Fruit fly (Drosophila melanogaster) whole organism, embryonic: ENCODE data around the gene Spc105R.

Experiments
- ATbp ChIP-seq: fragments of 200-800 bp; sonication (Bioruptor generic); optimal IDR thresholded peaks from 2 replicates; lab custom pipeline; 2017; ENCODE audit warnings: missing biosample characterization, mild to moderate bottlenecking, missing genetic modification characterization, missing genetic modification reagents
- CG10654 ChIP-seq: fragments of 200-800 bp; sonication (Bioruptor generic); optimal IDR thresholded peaks from 2 replicates; lab custom pipeline; 2016; ENCODE audit warnings: missing biosample characterization, missing genetic modification characterization
- CG10959 ChIP-seq: fragments of 200-800 bp; sonication (Bioruptor generic); IDR thresholded peaks from 2 replicates; pipeline ENCODE4 v1.3.6; 2022; ENCODE audit warnings: missing biosample characterization, missing genetic modification characterization
- CG13624 ChIP-seq: fragments of 200-800 bp; sonication (Bioruptor generic); optimal IDR thresholded peaks from 2 replicates; lab custom pipeline; 2016; ENCODE audit warnings: missing biosample characterization, missing genetic modification characterization
- CG13775 ChIP-seq: fragments of 200-800 bp; sonication (Bioruptor generic); optimal IDR thresholded peaks from 3 replicates; lab custom pipeline; 2017; ENCODE audit warnings: missing biosample characterization, mild to moderate bottlenecking, missing genetic modification characterization
- CG1529 ChIP-seq: fragments of 200-800 bp; sonication (Bioruptor generic); optimal IDR thresholded peaks from 3 replicates; lab custom pipeline; 2018; ENCODE audit warnings: missing biosample characterization, missing genetic modification characterization
- CG15601 ChIP-seq: fragments of 200-800 bp; sonication (Bioruptor generic); optimal IDR thresholded peaks from 3 replicates; lab custom pipeline; 2019; ENCODE audit warnings: missing biosample characterization, mild to moderate bottlenecking, missing genetic modification characterization, moderate library complexity
- CG1603 ChIP-seq: fragments of 200-800 bp; sonication (Bioruptor generic); optimal IDR thresholded peaks from 2 replicates; lab custom pipeline; 2019; ENCODE audit warnings: missing biosample characterization, mild to moderate bottlenecking, missing genetic modification characterization, moderate library complexity
- CG16813 ChIP-seq: fragments of 200-800 bp; sonication (Bioruptor generic); IDR thresholded peaks from 3 replicates; pipeline ENCODE4 v1.3.6; 2022; ENCODE audit warnings: missing biosample characterization, missing genetic modification characterization; ENCODE audit not compliant: partially characterized antibody
- CG17829 ChIP-seq: fragments of 200-800 bp; optimal IDR thresholded peaks from 2 replicates; lab custom pipeline; 2019; ENCODE audit warnings: missing biosample characterization, mild to moderate bottlenecking, missing genetic modification characterization, moderate library complexity
- CG1792 ChIP-seq: fragments of 200-800 bp; sonication (Bioruptor generic); optimal IDR thresholded peaks from 2 replicates; lab custom pipeline; 2016; ENCODE audit warnings: missing biosample characterization, missing genetic modification characterization
- CG30403 ChIP-seq: fragments of 200-800 bp; sonication (Bioruptor generic); optimal IDR thresholded peaks from 3 replicates; lab custom pipeline; 2016; ENCODE audit warnings: missing biosample characterization, missing genetic modification characterization
- CG31224 ChIP-seq: fragments of 200-800 bp; sonication (Bioruptor generic); IDR thresholded peaks from 2 replicates; pipeline ENCODE4 v1.3.6; 2022; ENCODE audit warnings: missing biosample characterization, missing genetic modification characterization
- CG31441 ChIP-seq: fragments of 200-800 bp; sonication (Bioruptor generic); IDR thresholded peaks from 2 replicates; pipeline ENCODE4 v1.3.6; 2022; ENCODE audit warnings: missing biosample characterization, missing genetic modification characterization
- CG4360 ChIP-seq: fragments of 200-800 bp; sonication (Bioruptor generic); IDR thresholded peaks from 2 replicates; pipeline ENCODE4 v1.3.6; 2022; ENCODE audit warnings: missing biosample characterization, missing genetic modification characterization
- CG43689 ChIP-seq: fragments of 200-800 bp; sonication (Bioruptor generic); IDR thresholded peaks from 2 replicates; pipeline ENCODE4 v1.3.6; 2022; ENCODE audit warnings: missing biosample characterization, missing genetic modification characterization
- CG4404 ChIP-seq: fragments of 200-800 bp; sonication (Bioruptor generic); IDR thresholded peaks from 2 replicates; pipeline ENCODE4 v1.3.6; 2022; ENCODE audit warnings: missing biosample characterization, missing genetic modification characterization
- CG4820 ChIP-seq: fragments of 200-800 bp; sonication (Bioruptor generic); optimal IDR thresholded peaks from 3 replicates; lab custom pipeline; 2016; ENCODE audit warnings: missing biosample characterization, missing genetic modification characterization
- CG7271 ChIP-seq: fragments of 200-800 bp; sonication (Bioruptor generic); optimal IDR thresholded peaks from 2 replicates; lab custom pipeline; 2018; ENCODE audit warnings: missing biosample characterization, mild to moderate bottlenecking, missing genetic modification characterization, moderate library complexity
- CG7556 ChIP-seq: fragments of 200-800 bp; sonication (Bioruptor generic); optimal IDR thresholded peaks from 2 replicates; lab custom pipeline; 2017; ENCODE audit warnings: missing biosample characterization, mild to moderate bottlenecking, missing genetic modification characterization
- CG7839 ChIP-seq: fragments of 200-800 bp; sonication (Bioruptor generic); optimal IDR thresholded peaks from 3 replicates; lab custom pipeline; 2018; ENCODE audit warnings: missing biosample characterization, mild to moderate bottlenecking, missing genetic modification characterization, moderate library complexity
- CG7987 ChIP-seq: fragments of 200-800 bp; sonication (Bioruptor generic); optimal IDR thresholded peaks from 2 replicates; lab custom pipeline; 2018; ENCODE audit warnings: missing biosample characterization, mild to moderate bottlenecking, missing genetic modification characterization, moderate library complexity
- CG8478 ChIP-seq: fragments of >200 bp; optimal IDR thresholded peaks from 2 replicates; lab custom pipeline; 2018
- CG8944 ChIP-seq: fragments of 200-800 bp; sonication (Bioruptor generic); optimal IDR thresholded peaks from 3 replicates; lab custom pipeline; 2016; ENCODE audit warnings: missing biosample characterization, missing genetic modification characterization
- CHES-1-like ChIP-seq: fragments of 200-800 bp; sonication (Bioruptor generic); optimal IDR thresholded peaks from 2 replicates; lab custom pipeline; 2016; ENCODE audit warnings: missing biosample characterization, missing genetic modification characterization
- Dip2 ChIP-seq: fragments of 200-800 bp; sonication (Bioruptor generic); IDR thresholded peaks from 2 replicates; pipeline ENCODE4 v1.3.6; 2022; ENCODE audit warnings: missing biosample characterization, missing genetic modification characterization
- E2f2 ChIP-seq: fragments of 200-800 bp; sonication (Bioruptor generic); IDR thresholded peaks from 2 replicates; pipeline ENCODE4 v1.3.6; 2022; ENCODE audit warnings: missing biosample characterization, missing genetic modification characterization
- Elba2 ChIP-seq: fragments of 200-800 bp; sonication (Bioruptor generic); optimal IDR thresholded peaks from 3 replicates; lab custom pipeline; 2016; ENCODE audit warnings: missing biosample characterization, missing genetic modification characterization
- Fer1 ChIP-seq: fragments of 200-800 bp; sonication (Bioruptor generic); optimal IDR thresholded peaks from 2 replicates; lab custom pipeline; 2017; ENCODE audit warnings: missing biosample characterization, mild to moderate bottlenecking, missing genetic modification characterization
- Hsf ChIP-seq: fragments of 200-800 bp; sonication (Bioruptor generic); optimal IDR thresholded peaks from 3 replicates; lab custom pipeline; 2016; ENCODE audit warnings: missing biosample characterization, missing genetic modification characterization
- Neu2 ChIP-seq: fragments of 200-800 bp; sonication (Bioruptor generic); optimal IDR thresholded peaks from 3 replicates; lab custom pipeline; 2016; ENCODE audit warnings: missing biosample characterization, missing genetic modification characterization, borderline replicate concordance
- Oli ChIP-seq: fragments of 200-800 bp; sonication (Bioruptor generic); optimal IDR thresholded peaks from 2 replicates; lab custom pipeline; 2018; ENCODE audit warnings: missing biosample characterization, mild to moderate bottlenecking, missing genetic modification characterization, moderate library complexity
- Pdp1 ChIP-seq, 2 experiments: fragments of 200-800 bp; sonication (Bioruptor generic); optimal IDR thresholded peaks; 3 replicates each; lab custom pipeline; 2016; ENCODE audit warnings: missing biosample characterization in 2 of 2, missing genetic modification characterization in 2 of 2, mild to moderate bottlenecking in 1 of 2, moderate library complexity in 1 of 2
- Rfx ChIP-seq: fragments of 200-800 bp; sonication (Bioruptor generic); IDR thresholded peaks from 2 replicates; pipeline ENCODE4 v1.3.6; 2022; ENCODE audit warnings: missing biosample characterization, missing genetic modification characterization
- Rx ChIP-seq: fragments of 200-800 bp; sonication (Bioruptor generic); IDR thresholded peaks from 2 replicates; pipeline ENCODE4 v1.3.6; 2022; ENCODE audit warnings: missing biosample characterization, missing genetic modification characterization
- Trl ChIP-seq, 3 experiments: fragments of >200 bp in 2 of 3; fragments of 200-800 bp in 1 of 3; sonication (Bioruptor generic) in 1 of 3; optimal IDR thresholded peaks; 2 replicates in 1 of 3; 3 replicates in 2 of 3; lab custom pipeline; 2016 to 2017; ENCODE audit warnings: missing biosample characterization in 1 of 3, missing genetic modification characterization in 1 of 3
- Usf ChIP-seq: fragments of 200-800 bp; sonication (Bioruptor generic); optimal IDR thresholded peaks from 2 replicates; lab custom pipeline; 2017; ENCODE audit warnings: missing genotype, missing biosample characterization, missing genetic modification characterization
- ara ChIP-seq: fragments of 200-800 bp; sonication (Bioruptor generic); IDR thresholded peaks from 2 replicates; pipeline ENCODE4 v1.3.6; 2022; ENCODE audit warnings: missing biosample characterization, missing genetic modification characterization
- az2 ChIP-seq: fragments of 200-800 bp; sonication (Bioruptor generic); optimal IDR thresholded peaks from 3 replicates; lab custom pipeline; 2016; ENCODE audit warnings: missing biosample characterization, missing genetic modification characterization
- caup ChIP-seq: fragments of 200-800 bp; sonication (Bioruptor generic); optimal IDR thresholded peaks from 3 replicates; lab custom pipeline; 2017; ENCODE audit warnings: missing biosample characterization, mild to moderate bottlenecking, missing genetic modification characterization, moderate library complexity; ENCODE audit not compliant: severe bottlenecking
- crp ChIP-seq, 2 experiments: fragments of 200-800 bp; sonication (Bioruptor generic); optimal IDR thresholded peaks; 2 replicates in 1 of 2; 3 replicates in 1 of 2; lab custom pipeline; 2017; ENCODE audit warnings: missing biosample characterization in 2 of 2, missing genetic modification characterization in 2 of 2, mild to moderate bottlenecking in 1 of 2, moderate library complexity in 1 of 2
- fd102C ChIP-seq: fragments of 200-800 bp; sonication (Bioruptor generic); optimal IDR thresholded peaks from 2 replicates; lab custom pipeline; 2018; ENCODE audit warnings: missing biosample characterization, mild to moderate bottlenecking, missing genetic modification characterization, moderate library complexity
- hbn ChIP-seq: fragments of 200-800 bp; sonication (Bioruptor generic); IDR thresholded peaks from 2 replicates; pipeline ENCODE4 v1.3.6; 2022; ENCODE audit warnings: missing biosample characterization, missing genetic modification characterization; ENCODE audit not compliant: partially characterized antibody
- kni ChIP-seq: fragments of 200-800 bp; sonication (Bioruptor generic); optimal IDR thresholded peaks from 3 replicates; lab custom pipeline; 2017; ENCODE audit warnings: mild to moderate bottlenecking, missing biosample characterization, missing genetic modification reagents, missing genetic modification characterization
- run ChIP-seq: fragments of 200-800 bp; sonication (Bioruptor generic); optimal IDR thresholded peaks from 3 replicates; lab custom pipeline; 2018; ENCODE audit warnings: missing biosample characterization, mild to moderate bottlenecking, missing genetic modification characterization
- sisA ChIP-seq: fragments of 200-800 bp; sonication (Bioruptor generic); IDR thresholded peaks from 2 replicates; pipeline ENCODE4 v1.3.6; 2022; ENCODE audit warnings: missing biosample characterization, missing genetic modification characterization
- stwl ChIP-seq: fragments of 200-800 bp; sonication (Bioruptor generic); optimal IDR thresholded peaks from 3 replicates; lab custom pipeline; 2018; ENCODE audit warnings: missing biosample characterization, mild to moderate bottlenecking, missing genetic modification characterization, moderate library complexity
- tin ChIP-seq: fragments of 200-800 bp; sonication (Bioruptor generic); optimal IDR thresholded peaks from 3 replicates; lab custom pipeline; 2016; ENCODE audit warnings: missing biosample characterization, missing genetic modification characterization
- tna ChIP-seq: fragments of 200-800 bp; sonication (Bioruptor generic); IDR thresholded peaks from 2 replicates; pipeline ENCODE4 v1.3.6; 2022; ENCODE audit warnings: missing biosample characterization, missing genetic modification characterization; ENCODE audit not compliant: partially characterized antibody

The Spc105R gene

DNA sequence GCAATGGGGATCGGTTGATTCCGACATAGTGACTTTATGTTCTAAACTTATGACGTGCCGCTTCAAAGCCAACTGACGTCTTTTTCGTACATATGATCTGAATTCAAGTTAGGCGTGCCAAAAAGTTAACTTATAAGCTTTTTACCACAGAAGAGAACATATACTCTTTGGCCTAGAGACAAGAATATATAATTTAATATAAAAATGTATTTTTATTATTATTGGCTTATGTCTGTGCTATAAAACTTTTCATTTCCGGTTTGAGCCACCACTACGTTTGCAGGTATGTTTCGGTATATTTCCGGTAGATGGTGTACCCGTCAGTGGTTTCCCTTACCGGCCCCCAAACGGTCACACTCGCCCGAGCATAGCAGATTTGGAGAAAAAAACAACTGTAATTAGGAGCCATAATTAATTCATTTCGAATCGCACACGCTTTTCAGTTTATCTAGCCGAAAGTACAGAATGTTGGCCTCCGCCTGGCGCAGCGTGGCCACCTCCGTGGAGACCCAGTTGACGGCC lies 1.8 kb upstream of the Spc105R start, which contains the start of the genes CG3698 and tzn (continued):
- TF ChIP-seq CG43689 (GFP tag; lab: Robert Waterston, UW) (peak; percentile 94), Fer1 (GFP tag; lab: Kevin White, UChicago) (peak; percentile 96), tin (GFP tag; lab: Kevin White, UChicago) (peak; percentile 89), CG1603 (tag; lab: Kevin White, UChicago) (peak; percentile 94), ara (GFP tag; lab: Robert Waterston, UW) (peak; percentile 85), CG7839 (tag; lab: Kevin White, UChicago) (no peak), caup (GFP tag; lab: Kevin White, UChicago) (peak; percentile 98), CHES-1-like (peak; percentile 89), CG30403 (GFP tag; lab: Kevin White, UChicago) (peak; percentile 85), az2 (GFP tag; lab: Kevin White, UChicago) (peak; percentile 88), CG8478 (lab: Kevin White, UChicago) (no peak), Trl (optimal IDR thresholded peaks at IDR 0.05; lab: Kevin White, UChicago) (no peak), Trl (GFP tag; optimal IDR thresholded peaks at IDR 0.05; lab: Kevin White, UChicago) (peak; percentile 90), Pdp1 (GFP tag; optimal IDR thresholded peaks at IDR 0.05; lab: Kevin White, UChicago) (peak in 1 of 2 experiments; percentile 75), Rx (GFP tag; lab: Robert Waterston, UW) (peak; percentile 94), Hsf (GFP tag; lab: Kevin White, UChicago) (peak; percentile 89), CG10959 (GFP tag; lab: Robert Waterston, UW) (peak; percentile 88), Neu2 (GFP tag; lab: Kevin White, UChicago) (no peak), CG31224 (peak; percentile 89), CG31441 (GFP tag; lab: Robert Waterston, UW) (no peak; the same call in 1 of the 2 replicates), Rfx (GFP tag; lab: Robert Waterston, UW) (peak; percentile 97), CG13624 (GFP tag; lab: Kevin White, UChicago) (peak; percentile 84), Elba2 (GFP tag; lab: Kevin White, UChicago) (peak; percentile 57), CG1529 (peak; percentile 88), CG4820 (GFP tag; lab: Kevin White, UChicago) (peak; percentile 87), CG4360 (GFP tag; lab: Robert Waterston, UW) (peak; percentile 46; the same call in 1 of the 2 replicates), E2f2 (GFP tag; lab: Robert Waterston, UW) (peak; percentile 74), CG13775 (GFP tag; lab: Kevin White, UChicago) (peak; percentile 97), CG16813 (GFP tag; lab: Robert Waterston, UW) (no peak), CG4404 (GFP tag; lab: Robert Waterston, UW) (peak; percentile 71), fd102C (GFP tag; lab: Kevin White, UChicago) (peak; percentile 95), stwl (tag; lab: Kevin White, UChicago) (peak; percentile 91), hbn (GFP tag; lab: Robert Waterston, UW) (peak; percentile 14; the same call in 1 of the 2 replicates), CG15601 (tag; lab: Kevin White, UChicago) (peak; percentile 92), ATbp (GFP tag; lab: Kevin White, UChicago) (peak; percentile 94), tna (no peak), crp (GFP tag; optimal IDR thresholded peaks at IDR 0.05; lab: Kevin White, UChicago) (peak in 1 of 2 experiments; percentile 66), sisA (GFP tag; lab: Robert Waterston, UW) (peak; percentile 85), CG1792 (peak; percentile 68), CG8944 (GFP tag; lab: Kevin White, UChicago) (peak; percentile 70), run (tag; lab: Kevin White, UChicago) (peak; percentile 60), Oli (tag; lab: Kevin White, UChicago) (peak; percentile 86), Usf (peak; percentile 93), Dip2 (GFP tag; lab: Robert Waterston, UW) (no peak), CG7271 (tag; lab: Kevin White, UChicago) (peak; percentile 98), CG7556 (peak; percentile 82), CG7987 (GFP tag; lab: Kevin White, UChicago) (peak; percentile 99), CG17829 (tag; lab: Kevin White, UChicago) (peak; percentile 89), CG10654 (GFP tag; lab: Kevin White, UChicago) (peak; percentile 95), kni (GFP tag; lab: Kevin White, UChicago) (peak; percentile 88)
